Worm (Caenorhabditis elegans) whole organism, young adult: ENCODE measurements around the gene cope-1.
A peak's percentile ranks its signal among the peaks of the same experiment; 100 is the strongest.

Source experiments
- B0019.2 ChIP-seq: fragments of 200-800 bp; sonication (Bioruptor generic); conservative IDR thresholded peaks from 2 replicates; pipeline ENCODE4 v1.3.6; 2022; ENCODE audit warnings: missing genetic modification reagents, missing genetic modification characterization, missing compliant biosample characterization
- C17E4.6 ChIP-seq: fragments of 200-800 bp; sonication (Bioruptor generic); IDR thresholded peaks from 2 replicates; pipeline ENCODE4 v1.3.6; 2022; ENCODE audit warnings: missing genetic modification reagents, missing genetic modification characterization, missing compliant biosample characterization
- F23B12.7 ChIP-seq: sonication (generic microtip); optimal IDR thresholded peaks from 2 replicates; lab custom pipeline; 2017; ENCODE audit warnings: missing genetic modification characterization, mild to moderate bottlenecking, missing compliant biosample characterization, antibody characterized with exemption, moderate library complexity; ENCODE audit not compliant: insufficient read depth
- F39B2.1 ChIP-seq: fragments of 200-800 bp; sonication (Bioruptor generic); IDR thresholded peaks from 2 replicates; pipeline ENCODE4 v1.3.6; 2022; ENCODE audit warnings: missing genetic modification reagents, missing genetic modification characterization, missing compliant biosample characterization
- F49E8.2 ChIP-seq: sonication (generic microtip); optimal IDR thresholded peaks from 3 replicates; lab custom pipeline; 2017; ENCODE audit warnings: missing genetic modification characterization, mild to moderate bottlenecking, missing compliant biosample characterization, antibody characterized with exemption, moderate library complexity; ENCODE audit not compliant: insufficient read depth
- F55B11.4 ChIP-seq: sonication (generic microtip); optimal IDR thresholded peaks from 2 replicates; lab custom pipeline; 2016; ENCODE audit warnings: missing compliant biosample characterization, missing genetic modification characterization, borderline replicate concordance; ENCODE audit not compliant: insufficient read depth
- F57C9.4 ChIP-seq: sonication (generic microtip); optimal IDR thresholded peaks from 2 replicates; lab custom pipeline; 2017; ENCODE audit warnings: mild to moderate bottlenecking, missing genetic modification characterization, missing compliant biosample characterization
- K11D2.4 ChIP-seq: fragments of 200-800 bp; sonication (Bioruptor generic); IDR thresholded peaks from 2 replicates; pipeline ENCODE4 v1.3.6; 2022; ENCODE audit warnings: missing genetic modification reagents, missing genetic modification characterization, missing compliant biosample characterization
- Y53F4B.3 ChIP-seq: fragments of 200-800 bp; sonication (Bioruptor generic); IDR thresholded peaks from 2 replicates; pipeline ENCODE4 v1.3.6; 2022; ENCODE audit warnings: missing genetic modification reagents, missing genetic modification characterization, missing compliant biosample characterization
- Y79H2A.3 ChIP-seq: fragments of 200-800 bp; sonication (Bioruptor generic); conservative IDR thresholded peaks from 2 replicates; pipeline ENCODE4 v1.3.6; 2022; ENCODE audit warnings: missing genetic modification reagents, missing genetic modification characterization, missing compliant biosample characterization
- Y95B8A.8 ChIP-seq: fragments of 200-800 bp; sonication (Bioruptor generic); IDR thresholded peaks from 2 replicates; pipeline ENCODE4 v1.3.6; 2022; ENCODE audit warnings: missing genetic modification reagents, missing genetic modification characterization, missing compliant biosample characterization
- ZK185.1 ChIP-seq: sonication (generic microtip); optimal IDR thresholded peaks from 2 replicates; lab custom pipeline; 2016; ENCODE audit warnings: mild to moderate bottlenecking, missing genetic modification characterization, missing compliant biosample characterization; ENCODE audit not compliant: poor library complexity, severe bottlenecking
- aptf-3 ChIP-seq: fragments of 200-800 bp; sonication (Bioruptor generic); IDR thresholded peaks from 2 replicates; pipeline ENCODE4 v1.3.6; 2022; ENCODE audit warnings: missing genetic modification characterization, missing compliant biosample characterization
- atf-7 ChIP-seq: sonication (generic microtip); optimal IDR thresholded peaks from 2 replicates; lab custom pipeline; 2017; ENCODE audit warnings: mild to moderate bottlenecking, missing genetic modification characterization, missing compliant biosample characterization
- attf-5 ChIP-seq: fragments of 200-800 bp; sonication (Bioruptor generic); optimal IDR thresholded peaks from 2 replicates; lab custom pipeline; 2018; ENCODE audit warnings: mild to moderate bottlenecking, missing genetic modification characterization, missing compliant biosample characterization
- ccch-3 ChIP-seq: fragments of 200-800 bp; sonication (Bioruptor generic); optimal IDR thresholded peaks from 2 replicates; lab custom pipeline; 2018; ENCODE audit warnings: mild to moderate bottlenecking, missing genetic modification characterization, missing compliant biosample characterization
- cebp-1 ChIP-seq, 2 experiments: fragments of 200-800 bp in 1 of 2; sonication (Bioruptor generic) in 1 of 2; sonication (generic microtip) in 1 of 2; IDR thresholded peaks in 1 of 2; optimal IDR thresholded peaks in 1 of 2; 2 replicates each; pipeline versions ENCODE4 v1.3.6 to Lab custom; 2017 to 2022; ENCODE audit warnings: missing compliant biosample characterization in 2 of 2, missing genetic modification characterization in 2 of 2, mild to moderate bottlenecking in 1 of 2, missing genetic modification reagents in 1 of 2, moderate library complexity in 1 of 2
- ceh-58 ChIP-seq: fragments of 200-800 bp; sonication (Bioruptor generic); IDR thresholded peaks from 2 replicates; pipeline ENCODE4 v1.3.6; 2022; ENCODE audit warnings: missing genetic modification characterization, missing compliant biosample characterization
- chd-7 ChIP-seq: sonication (generic microtip); optimal IDR thresholded peaks from 2 replicates; lab custom pipeline; 2016; ENCODE audit warnings: mild to moderate bottlenecking, missing genetic modification characterization, moderate library complexity, missing compliant biosample characterization
- egl-44 ChIP-seq: fragments of 200-800 bp; sonication (Bioruptor generic); IDR thresholded peaks from 2 replicates; pipeline ENCODE4 v1.3.6; 2022; ENCODE audit warnings: missing genetic modification reagents, missing genetic modification characterization, missing compliant biosample characterization
- ekl-4 ChIP-seq: fragments of 200-800 bp; sonication (Bioruptor generic); IDR thresholded peaks from 2 replicates; pipeline ENCODE4 v1.3.6; 2022; ENCODE audit warnings: missing genetic modification reagents, missing genetic modification characterization, missing compliant biosample characterization
- gei-17 ChIP-seq: fragments of 200-800 bp; sonication (Bioruptor generic); optimal IDR thresholded peaks from 2 replicates; lab custom pipeline; 2018; ENCODE audit warnings: mild to moderate bottlenecking, missing genetic modification characterization, missing compliant biosample characterization
- hlh-26 ChIP-seq: fragments of 200-800 bp; sonication (Bioruptor generic); conservative IDR thresholded peaks from 2 replicates; pipeline ENCODE4 v1.3.6; 2022; ENCODE audit warnings: missing genetic modification reagents, missing genetic modification characterization, missing compliant biosample characterization
- hmg-1.2 ChIP-seq: fragments of 200-800 bp; sonication (Bioruptor generic); IDR thresholded peaks from 2 replicates; pipeline ENCODE4 v1.3.6; 2022; ENCODE audit warnings: missing genetic modification reagents, missing genetic modification characterization, missing compliant biosample characterization
- lag-1 ChIP-seq: fragments of 200-800 bp; sonication (Bioruptor generic); IDR thresholded peaks from 2 replicates; pipeline ENCODE4 v1.3.6; 2022; ENCODE audit warnings: missing genetic modification reagents, missing genetic modification characterization, missing compliant biosample characterization
- let-607 ChIP-seq, 2 experiments: fragments of 200-800 bp in 1 of 2; sonication (Bioruptor generic) in 1 of 2; sonication (generic microtip) in 1 of 2; optimal IDR thresholded peaks; 2 replicates each; lab custom pipeline; 2016 to 2018; ENCODE audit warnings: mild to moderate bottlenecking in 2 of 2, missing compliant biosample characterization in 2 of 2, missing genetic modification characterization in 2 of 2, moderate library complexity in 2 of 2, missing genotype in 1 of 2
- lin-40 ChIP-seq: sonication (generic microtip); optimal IDR thresholded peaks from 2 replicates; lab custom pipeline; 2016; ENCODE audit warnings: missing genetic modification characterization, mild to moderate bottlenecking, missing compliant biosample characterization, missing genotype, missing genetic modification reagents
- lsy-27 ChIP-seq: sonication (generic microtip); optimal IDR thresholded peaks from 2 replicates; lab custom pipeline; 2017; ENCODE audit warnings: missing genetic modification characterization, mild to moderate bottlenecking, missing compliant biosample characterization, antibody characterized with exemption, missing genotype, borderline replicate concordance; ENCODE audit not compliant: insufficient read depth
- madf-6 ChIP-seq: fragments of 200-800 bp; sonication (Bioruptor generic); IDR thresholded peaks from 2 replicates; pipeline ENCODE4 v1.3.6; 2022; ENCODE audit warnings: missing genetic modification reagents, missing genetic modification characterization, missing compliant biosample characterization
- mcd-1 ChIP-seq: fragments of 200-800 bp; sonication (Bioruptor generic); IDR thresholded peaks from 2 replicates; pipeline ENCODE4 v1.3.6; 2022; ENCODE audit warnings: missing genetic modification reagents, missing genetic modification characterization, missing compliant biosample characterization
- mel-28 ChIP-seq: sonication (generic microtip); optimal IDR thresholded peaks from 2 replicates; lab custom pipeline; 2016; ENCODE audit warnings: borderline replicate concordance, mild to moderate bottlenecking, missing genetic modification characterization, missing compliant biosample characterization
- mxl-1 ChIP-seq: sonication (generic microtip); optimal IDR thresholded peaks from 2 replicates; lab custom pipeline; 2016; ENCODE audit warnings: missing genetic modification characterization, missing compliant biosample characterization
- nfya-1 ChIP-seq: sonication (generic microtip); optimal IDR thresholded peaks from 2 replicates; lab custom pipeline; 2017; ENCODE audit warnings: antibody characterized with exemption, missing compliant biosample characterization, missing genetic modification characterization, borderline replicate concordance; ENCODE audit not compliant: insufficient read depth
- nfya-2 ChIP-seq: fragments of 200-800 bp; sonication (Bioruptor generic); IDR thresholded peaks from 2 replicates; pipeline ENCODE4 v1.3.6; 2022; ENCODE audit warnings: missing genetic modification reagents, missing genetic modification characterization, missing compliant biosample characterization
- nhr-90 ChIP-seq: sonication (generic microtip); optimal IDR thresholded peaks from 2 replicates; lab custom pipeline; 2016; ENCODE audit warnings: missing genotype, mild to moderate bottlenecking, missing genetic modification characterization, missing compliant biosample characterization
- pha-4 ChIP-seq: fragments of 150-350 bp; sonication (generic microtip); optimal IDR thresholded peaks from 2 replicates; lab custom pipeline; 2014; ENCODE audit warnings: missing biosample characterization, missing genetic modification reagents, missing genetic modification characterization
- snpc-1.1 ChIP-seq: sonication (generic microtip); optimal IDR thresholded peaks from 2 replicates; lab custom pipeline; 2017; ENCODE audit warnings: missing genetic modification characterization, mild to moderate bottlenecking, missing compliant biosample characterization, antibody characterized with exemption, moderate library complexity, missing genotype, missing genetic modification reagents; ENCODE audit not compliant: insufficient read depth
- tlf-1 ChIP-seq: fragments of 200-800 bp; sonication (Bioruptor generic); optimal IDR thresholded peaks from 2 replicates; lab custom pipeline; 2018; ENCODE audit warnings: mild to moderate bottlenecking, missing genetic modification characterization, missing compliant biosample characterization
- zfh-2 ChIP-seq: fragments of 200-800 bp; sonication (Bioruptor generic); conservative IDR thresholded peaks from 2 replicates; pipeline ENCODE4 v1.3.6; 2022; ENCODE audit warnings: missing genetic modification reagents, missing genetic modification characterization, missing compliant biosample characterization
- ztf-18 ChIP-seq: sonication (generic microtip); optimal IDR thresholded peaks from 2 replicates; lab custom pipeline; 2016; ENCODE audit warnings: missing genotype, mild to moderate bottlenecking, missing genetic modification characterization, missing compliant biosample characterization
- ztf-22 ChIP-seq: fragments of 200-800 bp; sonication (Bioruptor generic); optimal IDR thresholded peaks from 2 replicates; lab custom pipeline; 2018; ENCODE audit warnings: mild to moderate bottlenecking, missing genetic modification characterization, moderate library complexity, missing compliant biosample characterization
- ztf-25 ChIP-seq: fragments of 200-800 bp; sonication (Bioruptor generic); IDR thresholded peaks from 2 replicates; pipeline ENCODE4 v1.3.6; 2022; ENCODE audit warnings: missing genetic modification reagents, missing genetic modification characterization, missing compliant biosample characterization
- ztf-28 ChIP-seq: fragments of 200-800 bp; sonication (Bioruptor generic); IDR thresholded peaks from 2 replicates; pipeline ENCODE4 v1.3.6; 2022; ENCODE audit warnings: missing genetic modification reagents, missing genetic modification characterization, missing compliant biosample characterization

cope-1 gene

DNA sequence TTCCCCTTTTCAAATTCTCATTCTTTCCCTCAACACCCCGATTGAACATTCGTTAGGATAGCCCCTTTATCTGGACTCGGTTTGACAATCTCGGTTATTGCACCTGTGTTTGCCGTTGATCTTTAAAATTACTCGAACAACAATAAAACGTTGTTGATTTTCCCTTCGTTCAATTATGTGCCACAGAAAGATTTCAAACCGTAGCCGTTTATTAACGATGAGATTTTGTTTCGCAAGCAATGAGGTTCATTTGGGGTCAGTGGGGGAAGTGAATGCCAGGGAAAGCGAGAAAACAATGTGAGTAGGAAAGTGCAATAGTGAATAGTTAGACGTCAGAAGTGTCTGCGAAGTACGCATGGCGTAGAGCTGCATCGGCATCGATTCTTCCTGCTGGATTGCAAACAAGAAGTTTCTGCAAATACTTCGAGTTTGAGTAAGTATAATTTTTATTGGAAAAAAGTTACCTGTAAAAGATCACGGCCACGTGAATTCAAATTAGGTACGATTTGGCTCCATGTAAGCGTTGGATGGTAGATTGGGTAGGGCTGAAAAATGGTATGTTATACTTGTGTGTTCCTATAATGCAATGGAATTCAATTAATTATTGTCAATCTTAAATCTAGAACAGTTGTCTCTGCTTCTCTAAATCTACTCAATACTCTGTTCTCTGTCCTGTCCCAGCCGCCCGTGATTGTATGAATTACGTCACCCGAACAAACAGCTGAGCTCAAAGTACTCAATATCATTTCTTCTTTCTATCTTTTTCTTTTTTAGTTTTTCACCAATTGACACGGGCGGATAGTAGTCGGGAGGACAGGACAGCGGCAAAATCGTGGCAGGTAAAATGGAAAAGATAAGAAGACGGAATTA, 38.7 kb downstream of the cope-1 start, which contains the start of gene kel-3 (continued):
- TF ChIP-seq F55B11.4 (no peak), gei-17 (GFP tag; lab: Kevin White, UChicago) (peak; percentile 10), Y95B8A.8 (GFP tag; lab: Robert Waterston, UW) (peak; percentile 90), mcd-1 (GFP tag; lab: Robert Waterston, UW) (peak; percentile 74), attf-5 (GFP tag; lab: Kevin White, UChicago) (peak; percentile 70), ccch-3 (GFP tag; lab: Kevin White, UChicago) (peak; percentile 42), aptf-3 (peak; percentile 75), Y53F4B.3 (GFP tag; lab: Robert Waterston, UW) (no peak), lag-1 (GFP tag; lab: Robert Waterston, UW) (no peak), zfh-2 (GFP tag; lab: Robert Waterston, UW) (no peak), ztf-22 (GFP tag; lab: Kevin White, UChicago) (peak; percentile 95), ztf-18 (tag; lab: Kevin White, UChicago) (peak; percentile 85), mel-28 (tag; lab: Kevin White, UChicago) (peak; percentile 21), hmg-1.2 (GFP tag; lab: Robert Waterston, UW) (peak; percentile 56), nhr-90 (tag; lab: Kevin White, UChicago) (peak; percentile 80), ztf-25 (GFP tag; lab: Robert Waterston, UW) (peak; percentile 80), ZK185.1 (tag; lab: Kevin White, UChicago) (peak; percentile 66), lsy-27 (tag; lab: Kevin White, UChicago) (no peak), F57C9.4 (tag; lab: Kevin White, UChicago) (peak; percentile 92), egl-44 (GFP tag; lab: Robert Waterston, UW) (0 out of 2 replicates have a peak, but pooled peaks have one; percentile 36), mxl-1 (tag; lab: Kevin White, UChicago) (peak; percentile 75), B0019.2 (GFP tag; lab: Robert Waterston, UW) (0 out of 2 replicates have a peak, but pooled peaks have one; percentile 42), tlf-1 (GFP tag; lab: Kevin White, UChicago) (peak; percentile 97), K11D2.4 (GFP tag; lab: Robert Waterston, UW) (peak; percentile 77; the same call in 1 of the 2 replicates), Y79H2A.3 (GFP tag; lab: Robert Waterston, UW) (peak; percentile 95), pha-4 (peak; percentile 72), F39B2.1 (peak; percentile 84), madf-6 (GFP tag; lab: Robert Waterston, UW) (peak; percentile 85), snpc-1.1 (tag; lab: Kevin White, UChicago) (peak; percentile 57), chd-7 (tag; lab: Kevin White, UChicago) (peak; percentile 96), nfya-2 (peak; percentile 83; the same call in 1 of the 2 replicates), hlh-26 (GFP tag; lab: Robert Waterston, UW) (no peak), atf-7 (tag; lab: Kevin White, UChicago) (peak; percentile 81), F49E8.2 (tag; lab: Kevin White, UChicago) (peak; percentile 99), F23B12.7 (tag; lab: Kevin White, UChicago) (peak; percentile 73), ceh-58 (GFP tag; lab: Robert Waterston, UW) (peak; percentile 89; the same call in 1 of the 2 replicates), ekl-4 (GFP tag; lab: Robert Waterston, UW) (peak; percentile 97), nfya-1 (no peak), lin-40 (tag; lab: Kevin White, UChicago) (peak; percentile 51), C17E4.6 (GFP tag; lab: Robert Waterston, UW) (peak; percentile 81), ztf-28 (GFP tag; lab: Robert Waterston, UW) (0 out of 2 replicates have a peak, but pooled peaks have one; percentile 47), cebp-1 (GFP tag; IDR thresholded peaks at IDR 0.05; lab: Robert Waterston, UW) (no peak), cebp-1 (tag; optimal IDR thresholded peaks at IDR 0.05; lab: Kevin White, UChicago) (peak; percentile 78), let-607 (tag; optimal IDR thresholded peaks at IDR 0.05; lab: Kevin White, UChicago) (peak; percentile 60 to 71)
